Worm (Caenorhabditis elegans): ENCODE data around the gene C46A5.1.

The C46A5.1 gene

ce11 chrIV:7789521-7789949 is 25.8 kb downstream of the C46A5.1 start, which contains the start of gene imp-3 (continued):
- TF ChIP-seq nhr-41 (GFP tag; IDR thresholded peaks at IDR 0.05), result no peak
- no peak for TF ChIP-seq fos-1 (tag; optimal IDR thresholded peaks at IDR 0.05)
- no peak for TF ChIP-seq unc-39 (tag; optimal IDR thresholded peaks at IDR 0.05)
- TF ChIP-seq mxl-2 (GFP tag; conservative IDR thresholded peaks at IDR 0.05), result peak; percentile 46; the same call in 1 of the 2 replicates
- peak; percentile 77 for TF ChIP-seq mep-1 (tag; optimal IDR thresholded peaks at IDR 0.05)
- no peak for TF ChIP-seq zag-1 (tag; optimal IDR thresholded peaks at IDR 0.05)
- peak; percentile 18 for TF ChIP-seq spr-1 (tag; optimal IDR thresholded peaks at IDR 0.05)
- peak; percentile 69; the same call in 1 of the 2 replicates for TF ChIP-seq D1046.2 (GFP tag; IDR thresholded peaks at IDR 0.05)
- 0 out of 2 replicates have a peak, but pooled peaks have one; percentile 9 for TF ChIP-seq nhr-42 (GFP tag; IDR thresholded peaks at IDR 0.05)
- TF ChIP-seq lin-38 (GFP tag; IDR thresholded peaks at IDR 0.05), result peak; percentile 77
- TF ChIP-seq nhr-28 (tag; optimal IDR thresholded peaks at IDR 0.05), result peak; percentile 22
- peak; percentile 74 for TF ChIP-seq Y5F2A.4 (GFP tag; optimal IDR thresholded peaks at IDR 0.05)
- peak in 1 of 2 experiments; percentile 76; a peak in 2 of 4 replicates for TF ChIP-seq madf-5 (GFP tag; IDR thresholded peaks at IDR 0.05)
- no peak for TF ChIP-seq ceh-82 (tag; optimal IDR thresholded peaks at IDR 0.05)
- TF ChIP-seq nhr-10 (tag; optimal IDR thresholded peaks at IDR 0.05), result peak; percentile 15
- TF ChIP-seq php-3 (GFP tag; IDR thresholded peaks at IDR 0.05), result 0 out of 2 replicates have a peak, but pooled peaks have one; percentile 30
- TF ChIP-seq daf-16 (GFP tag; optimal IDR thresholded peaks at IDR 0.05), result peak; percentile 28 to 60
- peak; percentile 88 for TF ChIP-seq daf-16 (tag; optimal IDR thresholded peaks at IDR 0.05)
- no peak for TF ChIP-seq lin-15B (tag; optimal IDR thresholded peaks at IDR 0.05)

ce11 chrIV:7790151-7790691 is 26.5 kb downstream of the C46A5.1 start:
- TF ChIP-seq F49E8.2 (tag; optimal IDR thresholded peaks at IDR 0.05; ENCODE audit: borderline replicate concordance) (no peak), egl-43 (GFP tag; IDR thresholded peaks at IDR 0.05) (peak; percentile 3; the same call in 1 of the 2 replicates), egl-27 (tag; optimal IDR thresholded peaks at IDR 0.05) (no peak), nhr-111 (GFP tag; optimal IDR thresholded peaks at IDR 0.05) (no peak), hlh-30 (tag; optimal IDR thresholded peaks at IDR 0.05; ENCODE audit: insufficient read depth) (no peak), gei-8 (GFP tag; optimal IDR thresholded peaks at IDR 0.05) (no peak), set-16 (GFP tag; IDR thresholded peaks at IDR 0.05) (0 out of 2 replicates have a peak, but pooled peaks have one; percentile 12), aha-1 (tag) (peak; percentile 59)

ce11 chrIV:7790801-7791588 is 27.3 kb downstream of the C46A5.1 start, which contains the start of gene rsp-6:
TSS of gene rsp-6 (minus strand) at chrIV:7791229.
- TF ChIP-seq ceh-20 (GFP tag; IDR thresholded peaks at IDR 0.05), result no peak
- TF ChIP-seq unc-130 (GFP tag; optimal IDR thresholded peaks at IDR 0.05), result peak; percentile 74
- TF ChIP-seq mxl-3 (GFP tag; optimal IDR thresholded peaks at IDR 0.05), result peak; percentile 62
- peak; percentile 85 for TF ChIP-seq rbr-2 (tag; optimal IDR thresholded peaks at IDR 0.05)
- TF ChIP-seq jun-1 (tag; optimal IDR thresholded peaks at IDR 0.05), result peak; percentile 15
- TF ChIP-seq ceh-32 (tag; optimal IDR thresholded peaks at IDR 0.05; ENCODE audit: poor library complexity), result no peak
- TF ChIP-seq duxl-1 (tag; optimal IDR thresholded peaks at IDR 0.05; ENCODE audit: poor library complexity), result peak; percentile 44
- TF ChIP-seq ZK546.5 (tag; optimal IDR thresholded peaks at IDR 0.05), result no peak
- peak; percentile 50 for TF ChIP-seq fkh-10 (GFP tag; optimal IDR thresholded peaks at IDR 0.05)
- peak; percentile 45; the same call in 1 of the 2 replicates for TF ChIP-seq hmg-1.1 (GFP tag; IDR thresholded peaks at IDR 0.05)
- peak; percentile 90 for TF ChIP-seq hlh-11 (tag; optimal IDR thresholded peaks at IDR 0.05)
- no peak for TF ChIP-seq zip-2 (tag; optimal IDR thresholded peaks at IDR 0.05)
- TF ChIP-seq nhr-102 (tag; optimal IDR thresholded peaks at IDR 0.05), result peak; percentile 61
- peak; percentile 29 for TF ChIP-seq nhr-25 (tag; optimal IDR thresholded peaks at IDR 0.05; ENCODE audit: borderline replicate concordance, insufficient read depth)
- peak; percentile 69 for TF ChIP-seq arid-1 (GFP tag; conservative IDR thresholded peaks at IDR 0.05)
- peak; percentile 73 for TF ChIP-seq ama-1 (optimal IDR thresholded peaks at IDR 0.05)
- TF ChIP-seq unc-62 (GFP tag; optimal IDR thresholded peaks at IDR 0.05 in 1 of 2), result peak in 1 of 2 experiments; percentile 17
- no peak for TF ChIP-seq unc-62 (tag; optimal IDR thresholded peaks at IDR 0.05)
- TF ChIP-seq nhr-28 (tag; optimal IDR thresholded peaks at IDR 0.05), result peak; percentile 60
- TF ChIP-seq dve-1 (tag; optimal IDR thresholded peaks at IDR 0.05; ENCODE audit: insufficient read depth), result peak; percentile 90
- peak; percentile 92 for TF ChIP-seq dpl-1 (GFP tag; optimal IDR thresholded peaks at IDR 0.05)
